Fruit fly (Drosophila melanogaster) whole organism, adult: ENCODE results near the gene stnB.

Source experiments
- CG11617 ChIP-seq: fragments of 200-800 bp; sonication (Bioruptor generic); optimal IDR thresholded peaks from 2 replicates; lab custom pipeline; 2017; ENCODE audit warnings: mild to moderate bottlenecking, missing biosample characterization, missing genetic modification reagents, missing genetic modification characterization
- CG12768 ChIP-seq: fragments of 200-800 bp; sonication (Bioruptor generic); optimal IDR thresholded peaks from 2 replicates; lab custom pipeline; 2017; ENCODE audit warnings: missing biosample characterization, missing genetic modification characterization, mild to moderate bottlenecking, moderate library complexity, missing genetic modification reagents
- CG14711 ChIP-seq: fragments of 200-800 bp; sonication (Bioruptor generic); optimal IDR thresholded peaks from 2 replicates; lab custom pipeline; 2018; ENCODE audit warnings: missing biosample characterization, mild to moderate bottlenecking, missing genetic modification characterization, moderate library complexity
- CG1620 ChIP-seq: fragments of 200-800 bp; sonication (Bioruptor generic); optimal IDR thresholded peaks from 2 replicates; lab custom pipeline; 2016; ENCODE audit warnings: missing biosample characterization, missing genetic modification characterization
- CG33017 ChIP-seq: fragments of 200-800 bp; sonication (Bioruptor generic); optimal IDR thresholded peaks from 2 replicates; lab custom pipeline; 2018; ENCODE audit warnings: missing biosample characterization, mild to moderate bottlenecking, missing genetic modification characterization, moderate library complexity
- CG5204 ChIP-seq: fragments of 200-800 bp; sonication (Bioruptor generic); optimal IDR thresholded peaks from 2 replicates; lab custom pipeline; 2016; ENCODE audit warnings: missing biosample characterization, missing genetic modification characterization
- CG7045 ChIP-seq: fragments of 200-800 bp; sonication (Bioruptor generic); optimal IDR thresholded peaks from 2 replicates; lab custom pipeline; 2017; ENCODE audit warnings: missing biosample characterization, mild to moderate bottlenecking, missing genetic modification characterization
- CG7101 ChIP-seq: fragments of 200-800 bp; sonication (Bioruptor generic); optimal IDR thresholded peaks from 2 replicates; lab custom pipeline; 2018; ENCODE audit warnings: missing biosample characterization, mild to moderate bottlenecking, missing genetic modification characterization, moderate library complexity
- Clk ChIP-seq: fragments of 200-800 bp; sonication (Bioruptor generic); optimal IDR thresholded peaks from 2 replicates; lab custom pipeline; 2017; ENCODE audit warnings: missing biosample characterization, missing genetic modification characterization
- Crg-1 ChIP-seq: fragments of 200-800 bp; sonication (Bioruptor generic); optimal IDR thresholded peaks from 2 replicates; lab custom pipeline; 2016; ENCODE audit warnings: missing biosample characterization, missing genetic modification characterization
- Hr96 ChIP-seq: fragments of 200-800 bp; sonication (Bioruptor generic); optimal IDR thresholded peaks from 2 replicates; lab custom pipeline; 2016; ENCODE audit warnings: missing biosample characterization, missing genetic modification characterization
- Mnt ChIP-seq: fragments of 200-800 bp; sonication (Bioruptor generic); optimal IDR thresholded peaks from 2 replicates; lab custom pipeline; 2016; ENCODE audit warnings: missing biosample characterization, mild to moderate bottlenecking, missing genetic modification characterization
- bab1 ChIP-seq: fragments of 200-800 bp; sonication (Bioruptor generic); optimal IDR thresholded peaks from 3 replicates; lab custom pipeline; 2019; ENCODE audit warnings: missing biosample characterization, mild to moderate bottlenecking, missing genetic modification characterization, moderate library complexity
- cic ChIP-seq: fragments of 200-800 bp; sonication (Bioruptor generic); optimal IDR thresholded peaks from 2 replicates; lab custom pipeline; 2017; ENCODE audit warnings: missing biosample characterization, mild to moderate bottlenecking, missing genetic modification characterization, moderate library complexity
- cnc ChIP-seq, 2 experiments: fragments of >200 bp; optimal IDR thresholded peaks; 2 replicates each; lab custom pipeline; 2017
- kay ChIP-seq: fragments of 200-800 bp; sonication (Bioruptor generic); peaks from one replicate; lab custom pipeline; 2016; ENCODE audit warnings: missing biosample characterization, missing genetic modification characterization, borderline replicate concordance
- ovo ChIP-seq: fragments of 200-800 bp; sonication (Bioruptor generic); optimal IDR thresholded peaks from 2 replicates; lab custom pipeline; 2016; ENCODE audit warnings: missing biosample characterization, missing genetic modification characterization
- pad ChIP-seq: fragments of 200-800 bp; sonication (Bioruptor generic); optimal IDR thresholded peaks from 3 replicates; lab custom pipeline; 2017; ENCODE audit warnings: missing biosample characterization, missing genetic modification characterization, mild to moderate bottlenecking, moderate library complexity, missing genetic modification reagents
- tj ChIP-seq: fragments of 200-800 bp; sonication (Bioruptor generic); optimal IDR thresholded peaks from 3 replicates; lab custom pipeline; 2017; ENCODE audit warnings: missing biosample characterization, mild to moderate bottlenecking, missing genetic modification characterization, moderate library complexity
- toe ChIP-seq: fragments of 200-800 bp; sonication (Bioruptor generic); optimal IDR thresholded peaks from 2 replicates; lab custom pipeline; 2016; ENCODE audit warnings: missing biosample characterization, missing genetic modification characterization

stnB gene

DNA sequence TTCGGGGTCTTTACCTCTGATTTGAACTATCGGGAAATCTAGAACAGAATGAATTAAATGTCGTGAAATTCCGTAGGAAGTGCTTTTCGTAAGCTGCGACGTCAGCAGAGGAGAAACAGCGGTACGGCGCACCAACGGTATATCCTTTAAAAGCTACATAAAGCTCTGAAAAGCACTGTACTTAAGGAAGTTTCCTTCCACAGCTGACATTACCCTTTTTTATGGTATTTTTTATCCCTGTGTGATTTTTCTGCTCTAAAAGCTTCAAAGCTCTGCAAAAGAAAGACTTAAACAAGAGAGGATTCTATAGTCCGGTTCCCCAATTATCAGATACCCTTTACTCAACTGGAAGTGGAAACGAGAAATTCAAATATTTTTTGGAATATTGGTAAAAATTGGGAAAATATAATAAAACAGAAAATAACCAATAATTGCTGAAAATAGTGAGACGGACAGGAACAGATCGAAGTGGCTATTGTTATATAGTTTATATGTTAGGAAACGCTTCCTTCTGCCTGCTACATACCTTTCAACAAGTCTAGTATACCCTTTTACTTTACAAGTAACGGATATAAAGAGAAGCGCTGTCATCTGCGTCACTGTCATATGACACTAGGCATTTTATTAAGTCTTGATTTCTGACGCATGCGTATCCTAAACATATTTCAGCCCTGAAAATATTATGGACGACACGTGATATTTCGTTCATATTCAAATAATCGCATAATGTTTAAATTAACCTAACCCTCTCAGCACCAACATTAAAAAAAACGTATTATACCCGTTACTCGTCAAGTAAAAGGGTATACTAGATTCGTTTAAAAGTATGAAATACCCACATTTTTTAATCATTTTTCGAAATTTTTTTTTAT lies at the start of gene stnB, which contains the start of gene stnA:
Gene stnB (minus strand): TSS at position 51 of the 872 bp plus-strand sequence.
Gene stnA (minus strand): TSS at position 51 of the 872 bp plus-strand sequence.
- peak; percentile 35 for TF ChIP-seq CG7101 (tag; lab: Kevin White, UChicago)
- no peak for TF ChIP-seq pad (GFP tag; lab: Kevin White, UChicago)
- no peak for TF ChIP-seq tj
- no peak for TF ChIP-seq ovo (GFP tag; lab: Kevin White, UChicago)
- no peak for TF ChIP-seq Crg-1 (GFP tag; lab: Kevin White, UChicago)
- peak; percentile 28 for TF ChIP-seq CG5204 (GFP tag; lab: Kevin White, UChicago)
- peak; percentile 1 for TF ChIP-seq toe (GFP tag; lab: Kevin White, UChicago)
- TF ChIP-seq CG33017 (tag; lab: Kevin White, UChicago) = no peak
- no peak for TF ChIP-seq CG12768 (GFP tag; lab: Kevin White, UChicago)

DNA sequence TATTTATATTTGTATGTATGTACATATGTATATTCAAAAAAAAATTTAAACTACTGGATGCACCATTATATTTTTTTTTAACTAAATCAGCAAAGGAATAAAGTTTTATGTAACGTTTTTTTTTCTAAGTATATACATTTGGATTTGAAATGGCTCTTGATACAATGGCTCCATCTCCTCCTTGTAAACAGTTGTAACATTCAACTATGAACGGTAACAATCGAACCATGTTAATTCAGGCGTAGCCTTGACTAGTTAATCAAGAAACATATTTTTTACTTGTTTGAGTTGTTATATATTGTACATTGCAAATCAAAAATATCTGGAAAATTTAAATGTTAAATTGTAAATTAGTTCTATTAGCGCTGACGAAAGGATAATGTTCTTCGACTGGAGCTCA lies 31.3 kb upstream of the stnB start, which contains the start of gene CG12061:
Gene CG12061 (plus strand): TSS at position 301 of the 400 bp plus-strand sequence.
- TF ChIP-seq Crg-1 (GFP tag; lab: Kevin White, UChicago) (no peak), pad (GFP tag; lab: Kevin White, UChicago) (no peak), CG33017 (tag; lab: Kevin White, UChicago) (no peak), Mnt (no peak), CG7045 (GFP tag; lab: Kevin White, UChicago) (no peak), Clk (GFP tag; lab: Kevin White, UChicago) (no peak), ovo (GFP tag; lab: Kevin White, UChicago) (no peak), cic (GFP tag; lab: Kevin White, UChicago) (no peak), toe (GFP tag; lab: Kevin White, UChicago) (no peak), CG1620 (GFP tag; lab: Kevin White, UChicago) (no peak), bab1 (GFP tag; lab: Kevin White, UChicago) (no peak), CG5204 (GFP tag; lab: Kevin White, UChicago) (no peak), tj (no peak), CG14711 (tag; lab: Kevin White, UChicago) (no peak), Hr96 (GFP tag; lab: Kevin White, UChicago) (no peak), CG11617 (GFP tag; lab: Kevin White, UChicago) (no peak), CG7101 (tag; lab: Kevin White, UChicago) (no peak), CG12768 (GFP tag; lab: Kevin White, UChicago) (no peak)

DNA sequence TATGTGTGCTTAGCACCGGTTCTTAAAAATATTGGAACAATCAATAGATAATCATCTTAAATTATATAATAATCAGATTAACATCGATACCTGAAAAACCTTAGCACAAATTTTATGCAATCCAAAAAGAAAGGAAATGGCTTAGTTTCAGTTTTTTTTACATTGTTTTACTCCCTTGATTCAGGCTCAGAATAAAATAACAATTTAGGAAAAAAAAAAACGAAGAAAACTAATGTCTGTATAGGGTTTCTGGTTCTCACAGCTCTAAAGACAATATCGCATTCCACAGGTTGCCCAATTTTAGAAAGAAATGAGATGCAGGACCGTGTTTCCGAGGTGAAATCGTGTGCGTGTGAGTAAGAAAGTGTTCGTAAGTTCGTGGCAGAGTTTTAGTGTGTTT lies 18.1 kb upstream of the stnB start, which contains the start of gene zyd:
Gene zyd (plus strand): TSS at position 301 of the 400 bp plus-strand sequence.
- TF ChIP-seq CG7045 (GFP tag; lab: Kevin White, UChicago) = no peak
- no peak for TF ChIP-seq tj
- no peak for TF ChIP-seq pad (GFP tag; lab: Kevin White, UChicago)
- no peak for TF ChIP-seq CG11617 (GFP tag; lab: Kevin White, UChicago)

DNA sequence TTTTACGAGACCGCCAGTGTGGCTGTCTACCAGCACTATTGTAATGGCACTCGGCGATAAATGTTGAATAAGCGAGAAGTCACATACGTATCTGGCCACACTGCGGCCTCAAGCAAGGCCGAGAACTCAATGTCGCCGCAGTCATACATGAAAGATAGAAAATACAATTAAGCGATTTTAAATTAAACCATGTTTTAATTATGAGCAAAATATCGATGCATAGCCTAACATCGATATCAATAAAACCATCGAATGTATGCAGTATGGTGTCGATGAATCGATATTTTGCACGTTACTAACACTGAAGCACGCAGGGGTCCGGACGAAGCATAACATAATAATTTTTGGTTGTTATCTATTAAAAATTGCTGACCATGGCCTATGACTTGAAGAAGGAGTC lies 8.8 kb upstream of the stnB start, which contains the start of the genes Rab21 and Coa7:
Gene Rab21 (minus strand): TSS at position 202 of the 400 bp plus-strand sequence.
Gene Coa7 (plus strand): TSS at position 288 of the 400 bp plus-strand sequence.
- TF ChIP-seq toe (GFP tag; lab: Kevin White, UChicago) (peak; percentile 30), Clk (GFP tag; lab: Kevin White, UChicago) (no peak), ovo (GFP tag; lab: Kevin White, UChicago) (no peak), tj (peak; percentile 46), kay (GFP tag; lab: Kevin White, UChicago) (no peak), cnc (optimal IDR thresholded peaks at IDR 0.05; lab: Kevin White, UChicago) (no peak), bab1 (GFP tag; lab: Kevin White, UChicago) (peak; percentile 64), CG1620 (GFP tag; lab: Kevin White, UChicago) (peak; percentile 53), CG5204 (GFP tag; lab: Kevin White, UChicago) (no peak), Mnt (peak; percentile 6), CG7101 (tag; lab: Kevin White, UChicago) (no peak), pad (GFP tag; lab: Kevin White, UChicago) (peak; percentile 47)

DNA sequence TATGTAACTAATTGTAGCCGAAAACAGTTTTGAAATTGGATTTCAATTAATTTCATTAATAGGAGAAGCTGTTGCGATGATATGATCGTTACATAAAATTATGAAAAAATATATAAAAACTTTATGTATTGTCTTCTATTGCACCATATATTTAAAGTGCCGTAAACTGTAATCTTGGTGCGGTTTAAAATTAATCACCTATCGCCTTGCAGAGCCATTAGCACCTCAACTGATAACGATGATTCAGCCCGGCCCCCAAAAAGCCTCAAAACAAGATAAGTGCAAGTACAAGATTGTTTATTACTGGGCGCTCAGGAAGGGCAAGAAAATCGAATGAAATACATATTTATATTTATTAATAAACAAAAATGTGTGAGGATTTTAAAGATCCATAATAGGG lies 7.4 kb upstream of the stnB start:
- TF ChIP-seq CG7101 (tag; lab: Kevin White, UChicago) (no peak), cnc (optimal IDR thresholded peaks at IDR 0.05; lab: Kevin White, UChicago) (no peak), CG11617 (GFP tag; lab: Kevin White, UChicago) (no peak), ovo (GFP tag; lab: Kevin White, UChicago) (no peak), kay (GFP tag; lab: Kevin White, UChicago) (no peak), pad (GFP tag; lab: Kevin White, UChicago) (no peak), Mnt (no peak), Clk (GFP tag; lab: Kevin White, UChicago) (no peak), bab1 (GFP tag; lab: Kevin White, UChicago) (no peak), toe (GFP tag; lab: Kevin White, UChicago) (no peak), cic (GFP tag; lab: Kevin White, UChicago) (no peak), Hr96 (GFP tag; lab: Kevin White, UChicago) (no peak), CG1620 (GFP tag; lab: Kevin White, UChicago) (no peak), tj (no peak), CG33017 (tag; lab: Kevin White, UChicago) (no peak), Crg-1 (GFP tag; lab: Kevin White, UChicago) (no peak), CG7045 (GFP tag; lab: Kevin White, UChicago) (no peak)
